Fruit fly (Drosophila melanogaster) whole organism: Measurements from ENCODE around the gene RNF220.

Experiments used
- CG8478 ChIP-seq: fragments of >200 bp; optimal IDR thresholded peaks from 2 replicates; lab custom pipeline; 2018; ENCODE audit warnings: inconsistent platforms
- Dll ChIP-seq: fragments of >200 bp; optimal IDR thresholded peaks from 2 replicates; lab custom pipeline; 2017
- EcR ChIP-seq, 2 experiments: fragments of >200 bp; optimal IDR thresholded peaks; 2 replicates each; lab custom pipeline; 2017; ENCODE audit warnings: missing biosample characterization in 2 of 2, missing genetic modification characterization in 2 of 2, missing genetic modification reagents in 2 of 2
- pan ChIP-seq: fragments of >200 bp; optimal IDR thresholded peaks from 2 replicates; lab custom pipeline; 2017
- psq ChIP-seq: fragments of >200 bp; optimal IDR thresholded peaks from 2 replicates; lab custom pipeline; 2017
- usp ChIP-seq: fragments of >200 bp; optimal IDR thresholded peaks from 2 replicates; lab custom pipeline; 2017; ENCODE audit warnings: missing biosample characterization, missing genetic modification characterization, mixed read lengths

Gene RNF220

dm6 chr3R:22726031-22726770, at the start of gene RNF220:
TSS of gene RNF220 (minus strand) at chr3R:22726414.
- TF ChIP-seq Dll (no peak), psq (lab: Kevin White, UChicago) (no peak), usp (GFP tag; lab: Kevin White, UChicago) (no peak), pan (lab: Kevin White, UChicago) (no peak), EcR (GFP tag; optimal IDR thresholded peaks at IDR 0.05; lab: Kevin White, UChicago) (no peak), CG8478 (lab: Kevin White, UChicago) (no peak)

dm6 chr3R:22771670-22772069, 45.5 kb upstream of the RNF220 start, which contains the start of gene CG43095:
TSS of gene CG43095 (minus strand) at chr3R:22771770.
- no peak for TF ChIP-seq EcR (GFP tag; optimal IDR thresholded peaks at IDR 0.05; lab: Kevin White, UChicago)
- TF ChIP-seq CG8478 (lab: Kevin White, UChicago): no peak
- TF ChIP-seq Dll: no peak

DNA sequence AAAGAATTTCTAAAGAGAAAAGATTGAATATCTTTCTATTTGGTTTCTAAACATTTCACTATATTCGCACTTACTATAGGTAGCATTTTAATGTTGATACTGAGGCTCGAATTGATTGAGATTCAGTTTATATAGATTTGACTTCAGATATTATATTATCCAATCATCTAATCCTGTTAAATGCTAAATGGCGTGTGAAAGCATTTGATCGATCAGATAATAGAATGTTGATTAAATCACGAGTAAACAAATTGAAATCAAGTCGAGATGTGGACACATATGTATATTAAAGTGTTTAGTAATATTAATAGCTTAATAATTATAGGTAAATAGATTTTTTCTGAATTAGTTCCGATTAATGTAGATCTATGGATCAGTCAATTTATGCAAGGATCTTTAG, 44.7 kb upstream of the RNF220 start, which contains the start of gene CG43094:
CG43094 (minus strand) TSS at position 101 of the 400 bp plus-strand sequence.
- no peak for TF ChIP-seq Dll
- TF ChIP-seq EcR (GFP tag; optimal IDR thresholded peaks at IDR 0.05; lab: Kevin White, UChicago): no peak
- TF ChIP-seq psq (lab: Kevin White, UChicago): no peak
- TF ChIP-seq pan (lab: Kevin White, UChicago): no peak
- TF ChIP-seq usp (GFP tag; lab: Kevin White, UChicago): no peak
- no peak for TF ChIP-seq CG8478 (lab: Kevin White, UChicago)

dm6 chr3R:22770207-22770606, 44.0 kb upstream of the RNF220 start, which contains the start of gene CG43093:
TSS of gene CG43093 (minus strand) at chr3R:22770307.
- TF ChIP-seq psq (lab: Kevin White, UChicago) (no peak), CG8478 (lab: Kevin White, UChicago) (no peak), usp (GFP tag; lab: Kevin White, UChicago) (no peak), pan (lab: Kevin White, UChicago) (no peak), EcR (GFP tag; optimal IDR thresholded peaks at IDR 0.05; lab: Kevin White, UChicago) (no peak), Dll (no peak)

DNA sequence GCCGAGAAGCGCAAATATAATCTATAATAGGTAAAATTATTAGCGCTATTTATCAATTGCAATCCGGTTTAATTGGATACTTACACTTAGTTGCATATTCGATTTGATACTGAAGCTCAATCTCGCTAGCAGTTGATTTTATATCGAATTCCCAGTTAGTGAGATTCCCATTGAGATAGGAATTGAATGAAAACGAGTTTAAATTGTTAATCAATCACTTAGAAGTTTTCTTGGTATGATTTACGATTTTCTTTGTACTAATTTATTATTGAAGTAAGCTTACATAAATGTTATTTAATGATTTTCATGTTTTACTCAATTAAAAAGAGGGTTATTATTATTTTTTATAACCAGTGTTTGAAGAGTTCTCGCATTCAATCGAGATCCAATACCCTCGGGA, 43.4 kb upstream of the RNF220 start, which contains the start of gene CG43092:
CG43092 (minus strand) TSS at position 101 of the 400 bp plus-strand sequence.
- TF ChIP-seq usp (GFP tag; lab: Kevin White, UChicago): no peak
- TF ChIP-seq CG8478 (lab: Kevin White, UChicago): no peak
- no peak for TF ChIP-seq Dll

dm6 chr3R:22768633-22769032, 42.4 kb upstream of the RNF220 start, which contains the start of gene CG43091:
TSS of gene CG43091 (minus strand) at chr3R:22768733.
- TF ChIP-seq EcR (GFP tag; optimal IDR thresholded peaks at IDR 0.05; lab: Kevin White, UChicago) (no peak), usp (GFP tag; lab: Kevin White, UChicago) (no peak)

- no peak for TF ChIP-seq pan (lab: Kevin White, UChicago)
- TF ChIP-seq psq (lab: Kevin White, UChicago): no peak
- TF ChIP-seq usp (GFP tag; lab: Kevin White, UChicago): no peak
- TF ChIP-seq CG8478 (lab: Kevin White, UChicago): no peak
- no peak for TF ChIP-seq Dll
- no peak for TF ChIP-seq EcR (GFP tag; optimal IDR thresholded peaks at IDR 0.05; lab: Kevin White, UChicago)
These were observed 41.4 kb upstream of the RNF220 start, which contains the start of gene CG13841 for dm6 chr3R:22767599-22767998. TSS of gene CG13841 (minus strand) at chr3R:22767699.

- TF ChIP-seq psq (lab: Kevin White, UChicago) (no peak), pan (lab: Kevin White, UChicago) (no peak), CG8478 (lab: Kevin White, UChicago) (no peak), usp (GFP tag; lab: Kevin White, UChicago) (no peak), Dll (no peak), EcR (GFP tag; optimal IDR thresholded peaks at IDR 0.05; lab: Kevin White, UChicago) (no peak)
These were observed 39.9 kb upstream of the RNF220 start, which contains the start of gene Nepl15 for dm6 chr3R:22766072-22766471. TSS of gene Nepl15 (minus strand) at chr3R:22766172.

DNA sequence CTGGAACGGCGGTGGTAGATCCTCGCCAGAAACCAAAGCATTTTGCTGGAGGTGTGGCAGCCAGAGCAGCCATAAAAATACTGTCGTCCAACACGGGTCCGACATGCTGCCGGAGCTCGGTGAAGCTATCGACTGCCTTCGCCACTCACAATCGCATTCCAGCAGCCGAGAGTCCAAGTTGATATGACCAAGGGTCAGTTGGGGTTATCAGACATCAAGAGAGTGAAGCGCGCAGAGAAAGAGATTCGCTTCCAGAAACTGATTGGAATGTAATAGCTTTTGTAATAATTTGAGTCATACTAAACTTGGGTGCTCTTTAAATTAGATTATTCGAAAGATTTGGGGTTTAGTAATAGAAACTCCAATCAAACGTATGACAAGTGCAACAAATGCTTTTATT, 37.4 kb upstream of the RNF220 start, which contains the start of gene Nepl14:
Nepl14 (minus strand) TSS at position 125 of the 400 bp plus-strand sequence.
- no peak for TF ChIP-seq psq (lab: Kevin White, UChicago)
- TF ChIP-seq EcR (GFP tag; optimal IDR thresholded peaks at IDR 0.05; lab: Kevin White, UChicago): no peak
- no peak for TF ChIP-seq usp (GFP tag; lab: Kevin White, UChicago)
- TF ChIP-seq Dll: no peak
- no peak for TF ChIP-seq CG8478 (lab: Kevin White, UChicago)
- no peak for TF ChIP-seq pan (lab: Kevin White, UChicago)

dm6 chr3R:22760988-22761387, 34.8 kb upstream of the RNF220 start, which contains the start of gene Nepl13:
TSS of gene Nepl13 (minus strand) at chr3R:22761076.
- TF ChIP-seq pan (lab: Kevin White, UChicago): no peak
- no peak for TF ChIP-seq psq (lab: Kevin White, UChicago)
- no peak for TF ChIP-seq Dll
- no peak for TF ChIP-seq usp (GFP tag; lab: Kevin White, UChicago)
- TF ChIP-seq CG8478 (lab: Kevin White, UChicago): no peak
- TF ChIP-seq EcR (GFP tag; optimal IDR thresholded peaks at IDR 0.05; lab: Kevin White, UChicago): no peak

- no peak for TF ChIP-seq EcR (GFP tag; optimal IDR thresholded peaks at IDR 0.05; lab: Kevin White, UChicago)
- TF ChIP-seq CG8478 (lab: Kevin White, UChicago): no peak
- no peak for TF ChIP-seq Dll
- no peak for TF ChIP-seq pan (lab: Kevin White, UChicago)
These were observed 30.9 kb upstream of the RNF220 start for dm6 chr3R:22757117-22757516.

- no peak for TF ChIP-seq usp (GFP tag; lab: Kevin White, UChicago)
- TF ChIP-seq EcR (GFP tag; optimal IDR thresholded peaks at IDR 0.05; lab: Kevin White, UChicago): no peak
- TF ChIP-seq pan (lab: Kevin White, UChicago): no peak
- TF ChIP-seq psq (lab: Kevin White, UChicago): no peak
- TF ChIP-seq CG8478 (lab: Kevin White, UChicago): no peak
- no peak for TF ChIP-seq Dll
These were observed 30.1 kb upstream of the RNF220 start for dm6 chr3R:22756289-22756688.
